Fruit fly (Drosophila melanogaster) whole organism, prepupa: ENCODE results near the gene CG13998.

ENCODE experiments used
- CG31627 ChIP-seq: fragments of 200-800 bp; sonication (Bioruptor generic); optimal IDR thresholded peaks from 3 replicates; lab custom pipeline; 2016; ENCODE audit warnings: missing biosample characterization, missing genetic modification characterization
- CG8119 ChIP-seq: fragments of 200-800 bp; sonication (Bioruptor generic); IDR thresholded peaks from 3 replicates; pipeline ENCODE4 v1.3.6; 2022; ENCODE audit warnings: missing biosample characterization, missing genetic modification characterization
- lz ChIP-seq: fragments of 200-800 bp; sonication (Bioruptor generic); optimal IDR thresholded peaks from 3 replicates; lab custom pipeline; 2016; ENCODE audit warnings: missing biosample characterization, missing genetic modification characterization

dm6 chr2L:5980862-5981432, 24.3 kb upstream of the CG13998 start, which contains the start of gene chic:
- TF ChIP-seq lz (no peak), CG31627 (no peak), CG8119 (GFP tag; lab: Robert Waterston, UW) (no peak)
